Worm (Caenorhabditis elegans) whole organism, L4 larva: Measurements from ENCODE around the gene F07H5.13.

Experiments
- F26F4.8 ChIP-seq: fragments of 200-800 bp; sonication (Bioruptor generic); conservative IDR thresholded peaks from 2 replicates; pipeline ENCODE4 v1.3.6; 2022; ENCODE audit warnings: missing genetic modification characterization, missing compliant biosample characterization
- F44E2.7 ChIP-seq: fragments of 200-800 bp; sonication (Bioruptor generic); IDR thresholded peaks from 2 replicates; pipeline ENCODE4 v2.1.2; 2022; ENCODE audit warnings: missing genetic modification characterization, missing compliant biosample characterization
- F49E8.2 ChIP-seq: sonication (generic microtip); optimal IDR thresholded peaks from 2 replicates; lab custom pipeline; 2016; ENCODE audit warnings: missing compliant biosample characterization, mild to moderate bottlenecking, missing genetic modification characterization, borderline replicate concordance
- T20F7.1 ChIP-seq: fragments of 200-800 bp; sonication (Bioruptor generic); optimal IDR thresholded peaks from 2 replicates; lab custom pipeline; 2018; ENCODE audit warnings: mild to moderate bottlenecking, missing genetic modification characterization, missing compliant biosample characterization
- T26A8.4 ChIP-seq: fragments of 200-800 bp; sonication (Bioruptor generic); IDR thresholded peaks from 2 replicates; pipeline ENCODE4 v1.3.6; 2022; ENCODE audit warnings: missing genetic modification characterization, missing compliant biosample characterization
- Y75B8A.6 ChIP-seq: fragments of 200-800 bp; sonication (Bioruptor generic); IDR thresholded peaks from 2 replicates; pipeline ENCODE4 v1.3.6; 2022; ENCODE audit warnings: missing genetic modification reagents, missing genetic modification characterization, missing compliant biosample characterization
- ZK546.5 ChIP-seq, 2 experiments: sonication (generic microtip); optimal IDR thresholded peaks; 2 replicates each; lab custom pipeline; 2017; ENCODE audit warnings: missing biosample characterization in 2 of 2, missing genetic modification characterization in 2 of 2
- aly-2 ChIP-seq: sonication (generic microtip); optimal IDR thresholded peaks from 2 replicates; lab custom pipeline; 2018; ENCODE audit warnings: missing biosample characterization, missing genetic modification characterization
- ama-1 ChIP-seq: fragments of 150-350 bp; optimal IDR thresholded peaks from 2 replicates; lab custom pipeline; 2014; ENCODE audit warnings: inconsistent platforms, mixed read lengths
- attf-4 ChIP-seq: sonication (generic microtip); optimal IDR thresholded peaks from 3 replicates; lab custom pipeline; 2017; ENCODE audit warnings: missing biosample characterization, missing genetic modification characterization
- ceh-20 ChIP-seq: fragments of 200-800 bp; sonication (Bioruptor generic); IDR thresholded peaks from 2 replicates; pipeline ENCODE4 v1.3.6; 2022; ENCODE audit warnings: missing genetic modification reagents, missing genetic modification characterization, missing compliant biosample characterization
- ceh-28 ChIP-seq: fragments of 150-350 bp; optimal IDR thresholded peaks from 2 replicates; lab custom pipeline; 2014; ENCODE audit warnings: missing biosample characterization, missing genetic modification reagents, missing genetic modification characterization
- ceh-32 ChIP-seq: sonication (generic microtip); optimal IDR thresholded peaks from 2 replicates; lab custom pipeline; 2016; ENCODE audit warnings: mild to moderate bottlenecking, missing genetic modification characterization, missing compliant biosample characterization; ENCODE audit not compliant: poor library complexity
- ceh-82 ChIP-seq: sonication (generic microtip); optimal IDR thresholded peaks from 2 replicates; lab custom pipeline; 2017; ENCODE audit warnings: missing biosample characterization, missing genetic modification characterization
- cey-2 ChIP-seq: sonication (generic microtip); optimal IDR thresholded peaks from 3 replicates; lab custom pipeline; 2017; ENCODE audit warnings: missing genetic modification characterization, mild to moderate bottlenecking, missing compliant biosample characterization, antibody characterized with exemption, borderline replicate concordance; ENCODE audit not compliant: insufficient read depth
- ctbp-1 ChIP-seq: fragments of 200-800 bp; sonication (Bioruptor generic); IDR thresholded peaks from 2 replicates; pipeline ENCODE4 v1.3.6; 2022; ENCODE audit warnings: missing genetic modification reagents, missing genetic modification characterization, missing compliant biosample characterization
- dmd-6 ChIP-seq: fragments of 200-800 bp; sonication (Bioruptor generic); IDR thresholded peaks from 2 replicates; pipeline ENCODE4 v1.3.6; 2022; ENCODE audit warnings: missing genetic modification reagents, missing genetic modification characterization, missing compliant biosample characterization
- dmd-8 ChIP-seq: fragments of 200-800 bp; sonication (Bioruptor generic); IDR thresholded peaks from 2 replicates; pipeline ENCODE4 v1.3.6; 2022; ENCODE audit warnings: missing genetic modification characterization, missing compliant biosample characterization
- dmd-9 ChIP-seq: fragments of 200-800 bp; sonication (Bioruptor generic); IDR thresholded peaks from 2 replicates; pipeline ENCODE4 v1.3.6; 2022; ENCODE audit warnings: missing genetic modification reagents, missing genetic modification characterization, missing compliant biosample characterization
- dpl-1 ChIP-seq: fragments of 150-350 bp; optimal IDR thresholded peaks from 2 replicates; lab custom pipeline; 2014; ENCODE audit warnings: missing biosample characterization, missing genetic modification reagents, missing genetic modification characterization
- dve-1 ChIP-seq: sonication (generic microtip); optimal IDR thresholded peaks from 2 replicates; lab custom pipeline; 2017; ENCODE audit warnings: antibody characterized with exemption, mild to moderate bottlenecking, missing genetic modification characterization, missing compliant biosample characterization; ENCODE audit not compliant: insufficient read depth
- egl-43 ChIP-seq: fragments of 200-800 bp; sonication (Bioruptor generic); IDR thresholded peaks from 2 replicates; pipeline ENCODE4 v1.3.6; 2022; ENCODE audit warnings: missing genetic modification reagents, missing genetic modification characterization, missing compliant biosample characterization
- fkh-10 ChIP-seq: fragments of 150-350 bp; optimal IDR thresholded peaks from 2 replicates; lab custom pipeline; 2014; ENCODE audit warnings: missing biosample characterization, missing genetic modification reagents, missing genetic modification characterization
- gei-8 ChIP-seq: fragments of 200-800 bp; sonication (Bioruptor generic); optimal IDR thresholded peaks from 2 replicates; lab custom pipeline; 2018; ENCODE audit warnings: mild to moderate bottlenecking, missing genetic modification characterization, missing compliant biosample characterization
- hlh-11 ChIP-seq: fragments of 200-800 bp; sonication (Bioruptor generic); optimal IDR thresholded peaks from 2 replicates; lab custom pipeline; 2018; ENCODE audit warnings: mild to moderate bottlenecking, missing genetic modification characterization, missing compliant biosample characterization
- hlh-30 ChIP-seq: sonication (generic microtip); optimal IDR thresholded peaks from 2 replicates; lab custom pipeline; 2017; ENCODE audit warnings: antibody characterized with exemption, mild to moderate bottlenecking, missing genetic modification characterization, missing compliant biosample characterization; ENCODE audit not compliant: insufficient read depth
- lin-13 ChIP-seq: fragments of 150-350 bp; optimal IDR thresholded peaks from 2 replicates; lab custom pipeline; 2014; ENCODE audit warnings: missing biosample characterization, missing genetic modification reagents, missing genetic modification characterization
- lin-38 ChIP-seq: fragments of 200-800 bp; sonication (Bioruptor generic); IDR thresholded peaks from 2 replicates; pipeline ENCODE4 v1.3.6; 2022; ENCODE audit warnings: missing genetic modification reagents, missing genetic modification characterization, missing compliant biosample characterization
- lin-39 ChIP-seq: fragments of 150-350 bp; optimal IDR thresholded peaks from 2 replicates; lab custom pipeline; 2014; ENCODE audit warnings: missing biosample characterization, missing genetic modification reagents, missing genetic modification characterization
- madf-5 ChIP-seq, 2 experiments: fragments of 200-800 bp; sonication (Bioruptor generic); IDR thresholded peaks; 2 replicates each; pipeline ENCODE4 v1.3.6; 2022; ENCODE audit warnings: missing compliant biosample characterization in 2 of 2, missing genetic modification characterization in 2 of 2
- mdl-1 ChIP-seq, 2 experiments: fragments of 150-350 bp in 1 of 2; sonication (generic microtip) in 1 of 2; optimal IDR thresholded peaks; 2 replicates each; lab custom pipeline; 2014 to 2017; ENCODE audit warnings: missing biosample characterization in 2 of 2, missing genetic modification characterization in 2 of 2
- nhr-10 ChIP-seq: fragments of 150-350 bp; optimal IDR thresholded peaks from 2 replicates; lab custom pipeline; 2014; ENCODE audit warnings: missing biosample characterization, missing genetic modification characterization
- nhr-102 ChIP-seq: sonication (generic microtip); optimal IDR thresholded peaks from 2 replicates; lab custom pipeline; 2016; ENCODE audit warnings: mild to moderate bottlenecking, missing genetic modification characterization, moderate library complexity, missing compliant biosample characterization
- nhr-11 ChIP-seq: fragments of 150-350 bp; optimal IDR thresholded peaks from 2 replicates; lab custom pipeline; 2014; ENCODE audit warnings: missing biosample characterization, missing genetic modification characterization
- nhr-111 ChIP-seq: fragments of 200-800 bp; sonication (Bioruptor generic); optimal IDR thresholded peaks from 2 replicates; lab custom pipeline; 2018; ENCODE audit warnings: mild to moderate bottlenecking, missing genetic modification characterization, missing compliant biosample characterization
- nhr-41 ChIP-seq: fragments of 200-800 bp; sonication (Bioruptor generic); IDR thresholded peaks from 2 replicates; pipeline ENCODE4 v1.3.6; 2022; ENCODE audit warnings: missing genetic modification reagents, missing genetic modification characterization, missing compliant biosample characterization
- nhr-6 ChIP-seq: fragments of 150-350 bp; optimal IDR thresholded peaks from 2 replicates; lab custom pipeline; 2014; ENCODE audit warnings: missing biosample characterization, missing genetic modification characterization
- nhr-77 ChIP-seq: fragments of 150-350 bp; optimal IDR thresholded peaks from 2 replicates; lab custom pipeline; 2014; ENCODE audit warnings: missing biosample characterization, missing genetic modification characterization
- pha-4 ChIP-seq, 2 experiments: fragments of 150-350 bp in 1 of 2; fragments of 200-800 bp in 1 of 2; sonication (Bioruptor generic) in 1 of 2; IDR thresholded peaks in 1 of 2; optimal IDR thresholded peaks in 1 of 2; 2 replicates each; pipeline versions ENCODE4 v1.3.6 to Lab custom; 2014 to 2022; ENCODE audit warnings: missing genetic modification characterization in 2 of 2, missing genetic modification reagents in 2 of 2, missing biosample characterization in 1 of 2, missing compliant biosample characterization in 1 of 2
- php-3 ChIP-seq: fragments of 200-800 bp; sonication (Bioruptor generic); IDR thresholded peaks from 2 replicates; pipeline ENCODE4 v1.3.6; 2022; ENCODE audit warnings: missing genetic modification reagents, missing genetic modification characterization, missing compliant biosample characterization
- saeg-2 ChIP-seq: fragments of 200-800 bp; sonication (Bioruptor generic); IDR thresholded peaks from 2 replicates; pipeline ENCODE4 v1.3.6; 2022; ENCODE audit warnings: missing genetic modification reagents, missing genetic modification characterization, missing compliant biosample characterization
- snpc-1.2 ChIP-seq: fragments of 200-800 bp; sonication (Bioruptor generic); IDR thresholded peaks from 2 replicates; pipeline ENCODE4 v1.3.6; 2022; ENCODE audit warnings: missing genetic modification reagents, missing genetic modification characterization, missing compliant biosample characterization
- snpc-4 ChIP-seq: fragments of 150-350 bp; optimal IDR thresholded peaks from 2 replicates; lab custom pipeline; 2014; ENCODE audit warnings: missing biosample characterization, missing genetic modification characterization
- spr-3 ChIP-seq: fragments of 200-800 bp; sonication (Bioruptor generic); optimal IDR thresholded peaks from 2 replicates; lab custom pipeline; 2018; ENCODE audit warnings: mild to moderate bottlenecking, missing genetic modification characterization, missing compliant biosample characterization
- tra-1 ChIP-seq: fragments of 200-800 bp; sonication (Bioruptor generic); IDR thresholded peaks from 2 replicates; pipeline ENCODE4 v1.3.6; 2022; ENCODE audit warnings: missing genetic modification reagents, missing genetic modification characterization, missing compliant biosample characterization
- unc-39 ChIP-seq: sonication (generic microtip); optimal IDR thresholded peaks from 2 replicates; lab custom pipeline; 2017; ENCODE audit warnings: missing biosample characterization, missing genetic modification characterization
- unc-62 ChIP-seq, 3 experiments: fragments of 150-350 bp in 1 of 3; sonication (generic microtip); optimal IDR thresholded peaks in 2 of 3; peaks in 1 of 3; 1 replicate in 1 of 3; 2 replicates in 2 of 3; lab custom pipeline; 2014 to 2017; ENCODE audit warnings: missing biosample characterization in 3 of 3, missing genetic modification characterization in 3 of 3, missing genetic modification reagents in 3 of 3, missing genotype in 1 of 3
- zfp-2 ChIP-seq: sonication (generic microtip); optimal IDR thresholded peaks from 2 replicates; lab custom pipeline; 2016; ENCODE audit warnings: mild to moderate bottlenecking, missing genetic modification characterization, missing compliant biosample characterization
- zip-2 ChIP-seq: fragments of 150-350 bp; optimal IDR thresholded peaks from 2 replicates; lab custom pipeline; 2014; ENCODE audit warnings: missing biosample characterization, missing genetic modification characterization

F07H5.13 gene

ce11 chrII:8818257-8818656 is 27.9 kb downstream of the F07H5.13 start (continued):
- TF ChIP-seq dmd-9 (GFP tag; lab: Robert Waterston, UW) (no peak), snpc-4 (tag; lab: Kevin White, UChicago) (no peak), nhr-111 (GFP tag; lab: Kevin White, UChicago) (no peak), nhr-77 (tag; lab: Kevin White, UChicago) (no peak), nhr-41 (no peak), ama-1 (peak; percentile 4), hlh-11 (peak; percentile 62), ceh-28 (tag; lab: Kevin White, UChicago) (no peak), ceh-20 (GFP tag; lab: Robert Waterston, UW) (0 out of 2 replicates have a peak, but pooled peaks have one; percentile 55), nhr-6 (no peak), pha-4 (GFP tag; IDR thresholded peaks at IDR 0.05; lab: Robert Waterston, UW) (no peak), pha-4 (tag; optimal IDR thresholded peaks at IDR 0.05; lab: Kevin White, UChicago) (no peak), cey-2 (tag; lab: Kevin White, UChicago) (peak; percentile 78), ZK546.5 (tag; optimal IDR thresholded peaks at IDR 0.05; lab: Kevin White, UChicago) (no peak), php-3 (GFP tag; lab: Robert Waterston, UW) (no peak), gei-8 (peak; percentile 25), ceh-32 (tag; lab: Kevin White, UChicago) (no peak), dpl-1 (no peak), zfp-2 (tag; lab: Kevin White, UChicago) (no peak), hlh-30 (tag; lab: Kevin White, UChicago) (peak; percentile 77), ceh-82 (tag; lab: Kevin White, UChicago) (no peak), zip-2 (tag; lab: Kevin White, UChicago) (no peak), lin-38 (GFP tag; lab: Robert Waterston, UW) (no peak), saeg-2 (GFP tag; lab: Robert Waterston, UW) (no peak), tra-1 (GFP tag; lab: Robert Waterston, UW) (0 out of 2 replicates have a peak, but pooled peaks have one; percentile 56), T20F7.1 (GFP tag; lab: Kevin White, UChicago) (no peak), mdl-1 (tag; optimal IDR thresholded peaks at IDR 0.05; lab: Kevin White, UChicago) (peak in 1 of 2 experiments; percentile 78), F49E8.2 (tag; lab: Kevin White, UChicago) (no peak), dmd-8 (GFP tag; lab: Robert Waterston, UW) (no peak), aly-2 (tag; lab: Kevin White, UChicago) (no peak), unc-39 (tag; lab: Kevin White, UChicago) (no peak), F44E2.7 (GFP tag; lab: Robert Waterston, UW) (no peak), fkh-10 (GFP tag; lab: Kevin White, UChicago) (no peak), nhr-10 (tag; lab: Kevin White, UChicago) (no peak), lin-39 (no peak), lin-13 (no peak), spr-3 (no peak), F26F4.8 (GFP tag; lab: Robert Waterston, UW) (no peak), egl-43 (GFP tag; lab: Robert Waterston, UW) (no peak)

- TF ChIP-seq snpc-1.2 (GFP tag; lab: Robert Waterston, UW) (no peak), dve-1 (tag; lab: Kevin White, UChicago) (no peak), nhr-6 (peak; percentile 49), ceh-82 (tag; lab: Kevin White, UChicago) (no peak), nhr-11 (no peak), dmd-6 (no peak), madf-5 (GFP tag; IDR thresholded peaks at IDR 0.05; lab: Robert Waterston, UW) (no peak), F26F4.8 (GFP tag; lab: Robert Waterston, UW) (no peak), ctbp-1 (GFP tag; lab: Robert Waterston, UW) (no peak), nhr-41 (no peak), T26A8.4 (GFP tag; lab: Robert Waterston, UW) (no peak), unc-62 (GFP tag; optimal IDR thresholded peaks at IDR 0.05 in 1 of 2; lab: Kevin White, UChicago) (peak in 1 of 2 experiments; percentile 89), unc-62 (tag; optimal IDR thresholded peaks at IDR 0.05; lab: Kevin White, UChicago) (no peak), nhr-102 (tag; lab: Kevin White, UChicago) (no peak), Y75B8A.6 (GFP tag; lab: Robert Waterston, UW) (no peak), attf-4 (tag; lab: Kevin White, UChicago) (no peak)
Measured at ce11 chrII:8818978-8819896, 28.9 kb downstream of the F07H5.13 start, which contains the start of gene F46C5.10. F46C5.10 (minus strand) TSS chrII:8819028.
